Worm (Caenorhabditis elegans) whole organism, L4/young adult: Measurements from ENCODE around the gene ZK673.4.
"Not testable (repeated sequence)": the region's sequence is repeated elsewhere in the genome, so short reads cannot be mapped to it uniquely, and the experiment has no call there.

Experiments
- W03F9.2 ChIP-seq: fragments of 150-350 bp; optimal IDR thresholded peaks from 2 replicates; lab custom pipeline; 2014; ENCODE audit warnings: missing biosample characterization, missing genetic modification characterization
- dao-5 ChIP-seq: sonication (generic microtip); optimal IDR thresholded peaks from 2 replicates; lab custom pipeline; 2016; ENCODE audit warnings: missing genotype, missing genetic modification characterization, moderate library complexity, missing compliant biosample characterization
- him-1 ChIP-seq: sonication (generic microtip); optimal IDR thresholded peaks from 2 replicates; lab custom pipeline; 2016; ENCODE audit warnings: missing genotype, missing genetic modification reagents, missing genetic modification characterization, missing compliant biosample characterization

ZK673.4 gene

DNA sequence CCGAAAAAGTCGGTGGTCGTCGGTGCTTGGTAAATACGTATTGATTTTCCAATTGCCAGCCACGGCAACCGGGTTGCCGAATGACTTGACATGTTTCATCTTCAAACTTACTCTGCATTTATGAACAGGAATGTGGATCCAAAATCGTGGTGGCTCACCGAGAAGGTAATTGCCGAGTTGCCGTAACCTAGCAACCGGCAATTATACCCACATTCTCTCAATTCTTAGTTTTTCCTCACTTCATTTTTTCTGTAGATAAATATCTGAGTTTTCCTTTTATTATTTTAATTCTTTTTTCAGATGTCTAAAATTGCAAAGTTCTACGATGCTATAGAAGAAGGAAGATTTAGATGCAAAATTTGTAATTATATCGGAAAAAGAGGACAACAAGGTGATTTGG is at the start of gene ZK673.4:
TSS of gene ZK673.4 (plus strand) at position 301 of the 400 bp plus-strand sequence.
- TF ChIP-seq dao-5 (tag; lab: Kevin White, UChicago), result no peak
- TF ChIP-seq him-1 (tag; lab: Kevin White, UChicago), result no peak
- no peak for TF ChIP-seq W03F9.2 (tag; lab: Kevin White, UChicago)

ce11 chrII:10402991-10403390 is 49.7 kb upstream of the ZK673.4 start:
- TF ChIP-seq W03F9.2 (tag; lab: Kevin White, UChicago), result no peak
- TF ChIP-seq him-1 (tag; lab: Kevin White, UChicago), result no peak
- no peak for TF ChIP-seq dao-5 (tag; lab: Kevin White, UChicago)

DNA sequence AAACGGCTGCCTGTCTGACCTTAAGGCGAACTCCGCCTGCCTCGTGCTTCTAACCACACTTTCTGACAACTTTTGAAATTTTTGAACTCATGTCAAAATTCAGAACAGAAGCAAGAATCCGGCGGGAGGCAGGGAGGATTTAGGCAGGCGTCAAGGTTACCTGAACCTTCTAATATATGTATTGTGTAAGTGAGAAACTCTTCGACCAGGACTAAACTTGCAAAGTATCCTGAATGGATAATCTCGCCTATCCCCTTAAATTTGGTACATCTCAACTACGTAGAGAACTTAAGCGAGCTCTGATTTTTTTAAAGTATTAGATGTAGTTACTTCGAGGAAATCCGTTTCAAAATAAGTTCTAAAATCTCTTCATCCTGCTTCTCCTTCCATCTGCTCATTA is 41.7 kb upstream of the ZK673.4 start, which contains the start of gene E04D5.5:
TSS of gene E04D5.5 (plus strand) at position 301 of the 400 bp plus-strand sequence.
- TF ChIP-seq W03F9.2 (tag; lab: Kevin White, UChicago) (no peak), him-1 (tag; lab: Kevin White, UChicago) (no peak), dao-5 (tag; lab: Kevin White, UChicago) (no peak)

- TF ChIP-seq him-1 (tag; lab: Kevin White, UChicago) (no peak), W03F9.2 (tag; lab: Kevin White, UChicago) (peak; percentile 15), dao-5 (tag; lab: Kevin White, UChicago) (no peak)
Measured at ce11 chrII:10416332-10416863, 36.3 kb upstream of the ZK673.4 start, which contains the start of gene eif-2A. Gene eif-2A (plus strand): TSS chrII:10416800.

ce11 chrII:10421941-10422340 is 30.8 kb upstream of the ZK673.4 start, which contains the start of gene frpr-21:
Gene frpr-21 (minus strand): TSS chrII:10422041.
- no peak for TF ChIP-seq dao-5 (tag; lab: Kevin White, UChicago)
- TF ChIP-seq W03F9.2 (tag; lab: Kevin White, UChicago), result no peak

- TF ChIP-seq W03F9.2 (tag; lab: Kevin White, UChicago) (no peak), him-1 (tag; lab: Kevin White, UChicago) (no peak), dao-5 (tag; lab: Kevin White, UChicago) (no peak)
Measured at ce11 chrII:10435836-10436235, 16.9 kb upstream of the ZK673.4 start, which contains the start of gene cut-4. Gene cut-4 (plus strand): TSS chrII:10436136.

- no peak for TF ChIP-seq W03F9.2 (tag; lab: Kevin White, UChicago)
- TF ChIP-seq him-1 (tag; lab: Kevin White, UChicago), result no peak
Measured at ce11 chrII:10437840-10438239, 14.9 kb upstream of the ZK673.4 start.

- no peak for TF ChIP-seq him-1 (tag; lab: Kevin White, UChicago)
- TF ChIP-seq W03F9.2 (tag; lab: Kevin White, UChicago), result no peak
- TF ChIP-seq dao-5 (tag; lab: Kevin White, UChicago), result no peak
Measured at ce11 chrII:10439976-10440375, 12.7 kb upstream of the ZK673.4 start, which contains the start of gene E04D5.4. Gene E04D5.4 (plus strand): TSS chrII:10440276.

ce11 chrII:10442846-10443245 is 9.9 kb upstream of the ZK673.4 start, which contains the start of gene ZK673.1:
Gene ZK673.1 (plus strand): TSS chrII:10443146.
- not testable (repeated sequence) for TF ChIP-seq him-1, W03F9.2, dao-5 (tag; lab: Kevin White, UChicago)

DNA sequence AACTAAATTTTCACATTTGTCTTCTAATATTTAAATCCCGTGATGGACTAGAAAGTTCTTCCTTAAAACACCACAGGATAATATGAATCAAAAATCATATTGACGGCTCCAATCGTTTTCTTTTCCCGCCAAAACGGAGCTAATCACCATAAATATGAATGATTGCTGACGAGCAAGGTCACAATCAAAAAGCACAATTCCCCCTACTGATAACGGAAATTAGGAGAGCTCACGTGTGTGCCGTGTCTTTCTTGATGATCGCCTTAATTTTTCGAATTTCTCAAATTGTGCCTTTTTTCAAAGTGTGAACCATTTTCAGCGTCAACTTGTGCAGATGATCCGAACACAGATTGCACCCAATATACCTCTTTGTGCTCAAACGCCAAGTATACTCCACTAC is 8.8 kb upstream of the ZK673.4 start:
- TF ChIP-seq W03F9.2 (tag; lab: Kevin White, UChicago) (no peak), dao-5 (tag; lab: Kevin White, UChicago) (no peak), him-1 (tag; lab: Kevin White, UChicago) (no peak)

DNA sequence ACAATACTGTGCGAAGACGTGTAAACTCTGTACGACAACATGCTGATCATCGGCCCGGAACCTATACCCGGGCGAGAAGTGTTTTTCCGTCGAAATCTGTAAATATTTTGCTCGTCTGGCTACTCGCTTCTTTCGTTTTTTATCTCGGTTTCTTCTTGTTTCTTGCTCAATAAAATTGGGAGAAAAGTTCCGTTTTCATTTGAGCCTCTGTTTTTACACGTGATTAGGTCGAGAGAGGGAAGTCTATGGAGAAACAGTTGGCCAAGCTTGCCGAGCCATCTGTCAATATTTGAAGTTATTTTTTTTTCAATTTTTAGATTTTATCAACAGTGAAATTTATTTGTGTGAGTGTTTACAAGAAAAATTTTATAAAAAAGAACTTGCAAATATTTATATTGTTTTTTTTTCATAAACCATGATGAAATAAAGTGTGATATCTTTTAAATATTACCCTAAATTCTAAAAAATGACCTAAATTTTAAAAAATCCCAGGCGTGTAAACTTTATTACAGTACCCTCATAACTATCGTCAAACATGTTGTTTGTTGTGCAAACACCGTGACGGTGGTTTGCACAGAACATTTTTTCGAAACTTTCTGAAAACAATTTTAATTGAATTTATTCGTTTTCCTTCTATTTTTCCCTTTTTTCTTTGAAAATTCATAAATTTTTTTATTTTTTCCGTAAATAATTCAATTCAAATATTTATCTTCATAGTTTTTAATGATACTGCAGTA is 7.6 kb upstream of the ZK673.4 start:
- TF ChIP-seq W03F9.2 (tag; lab: Kevin White, UChicago), result no peak
- no peak for TF ChIP-seq dao-5 (tag; lab: Kevin White, UChicago)
- no peak for TF ChIP-seq him-1 (tag; lab: Kevin White, UChicago)

- TF ChIP-seq him-1 (tag; lab: Kevin White, UChicago) (no peak), W03F9.2 (tag; lab: Kevin White, UChicago) (no peak), dao-5 (tag; lab: Kevin White, UChicago) (no peak)
Measured at ce11 chrII:10445738-10446137, 7.0 kb upstream of the ZK673.4 start.

ce11 chrII:10446300-10446699 is 6.4 kb upstream of the ZK673.4 start:
- TF ChIP-seq dao-5 (tag; lab: Kevin White, UChicago) (no peak), W03F9.2 (tag; lab: Kevin White, UChicago) (peak; percentile 13)
